Worm (Caenorhabditis elegans) whole organism, midembryonic: Measurements from ENCODE around the gene Y4C6A.3.
"Not testable (repeated sequence)": the region's sequence is repeated elsewhere in the genome, so short reads cannot be mapped to it uniquely, and the experiment has no call there.

ENCODE experiments used
- T22C8.4 ChIP-seq: fragments of 200-800 bp; sonication (Bioruptor generic); IDR thresholded peaks from 2 replicates; pipeline ENCODE4 v1.3.6; 2022; ENCODE audit warnings: missing genetic modification characterization, missing compliant biosample characterization
- cog-1 ChIP-seq: sonication (generic microtip); optimal IDR thresholded peaks from 2 replicates; lab custom pipeline; 2016; ENCODE audit warnings: missing genetic modification characterization, missing compliant biosample characterization
- flt-1 ChIP-seq: fragments of 200-800 bp; sonication (Bioruptor generic); IDR thresholded peaks from 2 replicates; pipeline ENCODE4 v1.3.6; 2022; ENCODE audit warnings: missing genetic modification characterization, missing compliant biosample characterization
- tab-1 ChIP-seq: fragments of 200-800 bp; sonication (Bioruptor generic); IDR thresholded peaks from 2 replicates; pipeline ENCODE4 v1.3.6; 2022; ENCODE audit warnings: missing genetic modification characterization, missing compliant biosample characterization

DNA sequence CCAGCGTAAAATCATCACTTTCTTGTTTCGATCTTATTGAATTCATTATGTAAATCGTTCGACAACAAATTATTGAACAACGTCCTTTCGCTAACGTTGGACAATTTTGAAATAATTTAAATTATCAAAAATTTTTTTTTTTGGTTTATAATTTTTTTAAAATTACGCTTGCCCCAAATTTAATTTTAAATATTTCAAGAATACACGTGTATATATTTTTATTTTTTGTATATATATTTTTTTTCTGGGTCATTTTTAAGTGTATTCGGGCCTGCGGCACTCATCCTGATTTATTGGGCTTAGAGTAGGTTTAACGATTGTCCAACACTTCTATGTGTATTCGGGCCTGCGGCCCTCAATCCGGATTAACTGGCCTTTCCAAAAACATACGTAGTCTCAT lies 8.5 kb upstream of the Y4C6A.3 start, which contains the start of gene Y52D5A.2:
- TF ChIP-seq T22C8.4 (GFP tag; lab: Robert Waterston, UW); tab-1 (GFP tag; lab: Robert Waterston, UW); cog-1; flt-1: not testable (repeated sequence)
